Worm (Caenorhabditis elegans): ENCODE measurements around the gene zipt-17.

DNA sequence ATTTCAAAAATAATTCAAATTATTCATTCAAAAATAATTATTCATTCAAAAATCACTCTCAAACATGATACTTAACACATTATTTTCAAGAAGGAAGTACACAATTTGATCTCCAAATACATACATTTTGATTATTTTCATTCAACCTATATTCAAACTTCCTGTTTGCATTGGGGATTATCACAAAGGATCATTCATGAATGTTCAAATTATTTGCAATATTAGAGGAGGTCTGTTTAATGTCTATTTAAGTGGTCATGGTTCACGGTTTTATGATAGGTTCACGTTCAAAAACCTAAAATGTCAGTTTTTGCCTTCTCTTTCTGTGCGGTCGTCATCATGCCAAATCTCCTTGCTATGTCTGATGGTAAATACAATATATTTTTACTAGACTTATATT, 6.1 kb downstream of the zipt-17 start, which contains the start of gene clec-202:
- no peak for TF ChIP-seq nhr-237 (tag; optimal IDR thresholded peaks at IDR 0.05)
- TF ChIP-seq snpc-4 (tag; optimal IDR thresholded peaks at IDR 0.05) = no peak
- TF ChIP-seq sma-3 (GFP tag; optimal IDR thresholded peaks at IDR 0.05) = no peak
- TF ChIP-seq nhr-12 (tag; optimal IDR thresholded peaks at IDR 0.05) = no peak
- TF ChIP-seq nhr-25 (tag; optimal IDR thresholded peaks at IDR 0.05) = no peak
- TF ChIP-seq ztf-11 (tag; optimal IDR thresholded peaks at IDR 0.05) = no peak
- no peak for TF ChIP-seq R02D3.7 (tag; optimal IDR thresholded peaks at IDR 0.05)
- TF ChIP-seq nhr-10 (tag; optimal IDR thresholded peaks at IDR 0.05) = no peak
- no peak for TF ChIP-seq ama-1 (optimal IDR thresholded peaks at IDR 0.05)
- no peak for TF ChIP-seq unc-39 (tag; optimal IDR thresholded peaks at IDR 0.05)
